Fruit fly (Drosophila melanogaster): ENCODE measurements around the gene Cpr78Cc.

Gene Cpr78Cc

dm6 chr3L:21343254-21344083 is 43.1 kb downstream of the Cpr78Cc start, which contains the start of the genes Tbc1d8-9 and CG32436 (continued):
- peak; percentile 79 for TF ChIP-seq E2f2 (GFP tag; IDR thresholded peaks at IDR 0.05)
- peak; percentile 17; the same call in 1 of the 2 replicates for TF ChIP-seq ranshi (GFP tag; IDR thresholded peaks at IDR 0.05)
- TF ChIP-seq Dp (GFP tag; optimal IDR thresholded peaks at IDR 0.05) = peak; percentile 72
- no peak for TF ChIP-seq ssp (GFP tag; IDR thresholded peaks at IDR 0.05)
- TF ChIP-seq chinmo (GFP tag; IDR thresholded peaks at IDR 0.05; ENCODE audit: partially characterized antibody) = 0 out of 4 replicates have a peak, but pooled peaks have one; percentile 75
- TF ChIP-seq CG18476 (GFP tag; optimal IDR thresholded peaks at IDR 0.05) = no peak
- peak; percentile 93 for TF ChIP-seq gfzf (GFP tag; optimal IDR thresholded peaks at IDR 0.05)
- TF ChIP-seq CG34422 (GFP tag; IDR thresholded peaks at IDR 0.05) = peak; percentile 36; the same call in 1 of the 3 replicates
- TF ChIP-seq CG31365 (tag; optimal IDR thresholded peaks at IDR 0.05) = no peak
- peak; percentile 28 for TF ChIP-seq nmo (GFP tag; optimal IDR thresholded peaks at IDR 0.05)
- peak; percentile 31 for TF ChIP-seq Lhr (GFP tag; optimal IDR thresholded peaks at IDR 0.05)
- TF ChIP-seq vvl (GFP tag; IDR thresholded peaks at IDR 0.05) = no peak
- peak; percentile 35 for TF ChIP-seq CG14710 (tag; optimal IDR thresholded peaks at IDR 0.05)
- peak; percentile 41; the same call in 1 of the 3 replicates for TF ChIP-seq row (GFP tag; IDR thresholded peaks at IDR 0.05)
- peak; percentile 46; the same call in 1 of the 2 replicates for TF ChIP-seq bbx (GFP tag; IDR thresholded peaks at IDR 0.05; ENCODE audit: partially characterized antibody)
- peak; percentile 73 for TF ChIP-seq CG32767 (GFP tag; IDR thresholded peaks at IDR 0.05)
- TF ChIP-seq CG6683 (GFP tag; optimal IDR thresholded peaks at IDR 0.05) = no peak
- TF ChIP-seq dm (GFP tag; optimal IDR thresholded peaks at IDR 0.05) = peak; percentile 1
- peak; percentile 28; the same call in 1 of the 2 replicates for TF ChIP-seq amos (GFP tag; IDR thresholded peaks at IDR 0.05; ENCODE audit: partially characterized antibody)
- TF ChIP-seq p53 (GFP tag; optimal IDR thresholded peaks at IDR 0.05) = peak; percentile 8
- no peak for TF ChIP-seq Asciz (GFP tag; optimal IDR thresholded peaks at IDR 0.05)
- TF ChIP-seq cad (GFP tag; optimal IDR thresholded peaks at IDR 0.05) = no peak
- no peak for TF ChIP-seq CG10654 (GFP tag; optimal IDR thresholded peaks at IDR 0.05)
- TF ChIP-seq en (GFP tag; optimal IDR thresholded peaks at IDR 0.05) = no peak
- peak; percentile 38; the same call in 1 of the 4 replicates for TF ChIP-seq Dll (GFP tag; IDR thresholded peaks at IDR 0.05; ENCODE audit: partially characterized antibody)
- TF ChIP-seq stwl (tag; optimal IDR thresholded peaks at IDR 0.05) = peak; percentile 89
- no peak for TF ChIP-seq Hsf (GFP tag; optimal IDR thresholded peaks at IDR 0.05)
- TF ChIP-seq Bgb (GFP tag; IDR thresholded peaks at IDR 0.05; ENCODE audit: partially characterized antibody) = peak; percentile 47; the same call in 1 of the 2 replicates
- TF ChIP-seq CG17829 (tag; optimal IDR thresholded peaks at IDR 0.05) = peak; percentile 30
- 0 out of 3 replicates have a peak, but pooled peaks have one; percentile 13 for TF ChIP-seq CG34224 (GFP tag; IDR thresholded peaks at IDR 0.05; ENCODE audit: partially characterized antibody)
- TF ChIP-seq sob (GFP tag; IDR thresholded peaks at IDR 0.05) = no peak
- no peak for TF ChIP-seq eyg (GFP tag; optimal IDR thresholded peaks at IDR 0.05)
- TF ChIP-seq Mad (GFP tag; optimal IDR thresholded peaks at IDR 0.05) = peak; percentile 6
- TF ChIP-seq pho (GFP tag; optimal IDR thresholded peaks at IDR 0.05) = no peak
- peak; percentile 37 for TF ChIP-seq YL-1 (GFP tag; optimal IDR thresholded peaks at IDR 0.05)
- TF ChIP-seq Myb (GFP tag; optimal IDR thresholded peaks at IDR 0.05) = peak; percentile 99
- TF ChIP-seq Pdp1 (GFP tag; optimal IDR thresholded peaks at IDR 0.05) = peak in 1 of 2 experiments; percentile 55
- peak; percentile 79 for TF ChIP-seq pzg (GFP tag; optimal IDR thresholded peaks at IDR 0.05)
- TF ChIP-seq ato (GFP tag; IDR thresholded peaks at IDR 0.05; ENCODE audit: partially characterized antibody) = peak; percentile 19; the same call in 1 of the 2 replicates
- peak; percentile 36; the same call in 1 of the 2 replicates for TF ChIP-seq CG13287 (GFP tag; IDR thresholded peaks at IDR 0.05; ENCODE audit: partially characterized antibody)
- TF ChIP-seq Opbp (GFP tag; IDR thresholded peaks at IDR 0.05; ENCODE audit: partially characterized antibody) = peak; percentile 54; the same call in 2 of the 3 replicates
- no peak for TF ChIP-seq Atf-2 (GFP tag; optimal IDR thresholded peaks at IDR 0.05)
- TF ChIP-seq Med (GFP tag) = peak; percentile 68
- no peak for TF ChIP-seq CG8924 (tag; optimal IDR thresholded peaks at IDR 0.05)
- no peak for TF ChIP-seq usp (GFP tag; optimal IDR thresholded peaks at IDR 0.05)
- TF ChIP-seq nerfin-1 (tag; optimal IDR thresholded peaks at IDR 0.05) = peak; percentile 84
- no peak for TF ChIP-seq CG8089 (GFP tag; optimal IDR thresholded peaks at IDR 0.05)
